Worm (Caenorhabditis elegans): Measurements from ENCODE around the gene ufd-3.

ufd-3 gene

ce11 chrII:9935044-9935599, 5.4 kb upstream of the ufd-3 start (continued):
- TF ChIP-seq ama-1 (optimal IDR thresholded peaks at IDR 0.05), result peak; percentile 54
- peak; percentile 70 for TF ChIP-seq nhr-71 (tag; optimal IDR thresholded peaks at IDR 0.05)
- TF ChIP-seq elt-2 (tag; optimal IDR thresholded peaks at IDR 0.05), result peak; percentile 63
- no peak for TF ChIP-seq nhr-90 (tag; optimal IDR thresholded peaks at IDR 0.05; ENCODE audit: poor library complexity)
- peak; percentile 19; the same call in 1 of the 2 replicates for TF ChIP-seq nhr-19 (GFP tag; conservative IDR thresholded peaks at IDR 0.05)
- TF ChIP-seq egl-27 (tag; optimal IDR thresholded peaks at IDR 0.05), result no peak
- no peak for TF ChIP-seq ceh-90 (tag; optimal IDR thresholded peaks at IDR 0.05)
- TF ChIP-seq lir-3 (tag; optimal IDR thresholded peaks at IDR 0.05; ENCODE audit: poor library complexity), result no peak
- TF ChIP-seq ces-1 (GFP tag; optimal IDR thresholded peaks at IDR 0.05), result no peak
- TF ChIP-seq dpl-1 (GFP tag; optimal IDR thresholded peaks at IDR 0.05), result no peak
- TF ChIP-seq C16A3.4 (tag; optimal IDR thresholded peaks at IDR 0.05), result no peak
- no peak for TF ChIP-seq nhr-47 (tag; optimal IDR thresholded peaks at IDR 0.05)
- TF ChIP-seq pax-3 (tag; optimal IDR thresholded peaks at IDR 0.05), result no peak

ce11 chrII:9935664-9936063, 4.9 kb upstream of the ufd-3 start:
- no peak for TF ChIP-seq fkh-8 (tag; optimal IDR thresholded peaks at IDR 0.05)
- TF ChIP-seq blmp-1 (tag; optimal IDR thresholded peaks at IDR 0.05), result no peak
- TF ChIP-seq nhr-85 (tag), result peak; percentile 62

- no peak for TF ChIP-seq efl-1 (optimal IDR thresholded peaks at IDR 0.05)
- TF ChIP-seq efl-1 (GFP tag; optimal IDR thresholded peaks at IDR 0.05 in 1 of 2), result peak in 1 of 2 experiments; percentile 16
- TF ChIP-seq nhr-84 (tag; optimal IDR thresholded peaks at IDR 0.05), result no peak
- TF ChIP-seq vab-15 (tag; optimal IDR thresholded peaks at IDR 0.05), result no peak
Observed at ce11 chrII:9936859-9937258, 3.7 kb upstream of the ufd-3 start, which contains the start of gene C05C10.3. TSS of gene C05C10.3 (minus strand) at chrII:9936893.

- no peak for TF ChIP-seq C34B4.2 (tag; optimal IDR thresholded peaks at IDR 0.05)
- TF ChIP-seq fos-1 (tag; optimal IDR thresholded peaks at IDR 0.05), result peak; percentile 65
- TF ChIP-seq Y116A8C.19 (tag; optimal IDR thresholded peaks at IDR 0.05; ENCODE audit: borderline replicate concordance), result no peak
- peak; percentile 56 to 71 (median 66) for TF ChIP-seq dpl-1 (GFP tag; optimal IDR thresholded peaks at IDR 0.05)
- peak; percentile 83 for TF ChIP-seq nhr-90 (tag; optimal IDR thresholded peaks at IDR 0.05; ENCODE audit: poor library complexity)
- TF ChIP-seq zag-1 (tag; optimal IDR thresholded peaks at IDR 0.05), result no peak
- TF ChIP-seq lin-14 (GFP tag; optimal IDR thresholded peaks at IDR 0.05), result peak; percentile 97
- TF ChIP-seq lin-39 (tag; optimal IDR thresholded peaks at IDR 0.05), result peak; percentile 42
- TF ChIP-seq nhr-76 (tag; optimal IDR thresholded peaks at IDR 0.05), result peak; percentile 22
- peak; percentile 32 for TF ChIP-seq sup-37 (GFP tag; optimal IDR thresholded peaks at IDR 0.05)
- TF ChIP-seq isw-1 (GFP tag; IDR thresholded peaks at IDR 0.05), result 0 out of 2 replicates have a peak, but pooled peaks have one; percentile 3
- no peak for TF ChIP-seq tlp-1 (tag; optimal IDR thresholded peaks at IDR 0.05)
- no peak for TF ChIP-seq unc-30 (tag; optimal IDR thresholded peaks at IDR 0.05)
- no peak for TF ChIP-seq unc-86 (tag; optimal IDR thresholded peaks at IDR 0.05)
- no peak for TF ChIP-seq fkh-10 (GFP tag; optimal IDR thresholded peaks at IDR 0.05)
- peak; percentile 93 for TF ChIP-seq nhr-85 (tag)
- TF ChIP-seq unc-62 (GFP tag; optimal IDR thresholded peaks at IDR 0.05), result no peak
- peak; percentile 37 to 98 for TF ChIP-seq mdl-1 (tag; optimal IDR thresholded peaks at IDR 0.05)
- no peak for TF ChIP-seq ceh-90 (tag; optimal IDR thresholded peaks at IDR 0.05)
- TF ChIP-seq nhr-237 (tag; optimal IDR thresholded peaks at IDR 0.05), result peak; percentile 19
- TF ChIP-seq elt-2 (tag; optimal IDR thresholded peaks at IDR 0.05), result peak; percentile 54
- peak; percentile 56 for TF ChIP-seq fkh-8 (tag; optimal IDR thresholded peaks at IDR 0.05)
- TF ChIP-seq pag-3 (tag; optimal IDR thresholded peaks at IDR 0.05; ENCODE audit: borderline replicate concordance, insufficient read depth), result no peak
- no peak for TF ChIP-seq fkh-4 (tag; optimal IDR thresholded peaks at IDR 0.05; ENCODE audit: borderline replicate concordance)
- TF ChIP-seq ceh-63 (GFP tag; optimal IDR thresholded peaks at IDR 0.05), result no peak
- peak; percentile 37 for TF ChIP-seq nhr-84 (tag; optimal IDR thresholded peaks at IDR 0.05)
- TF ChIP-seq snu-23 (GFP tag; optimal IDR thresholded peaks at IDR 0.05), result peak; percentile 94
- TF ChIP-seq C16A3.4 (tag; optimal IDR thresholded peaks at IDR 0.05), result peak; percentile 86
- TF ChIP-seq blmp-1 (tag; optimal IDR thresholded peaks at IDR 0.05), result peak; percentile 97
- no peak for TF ChIP-seq egl-13 (tag; optimal IDR thresholded peaks at IDR 0.05)
- TF ChIP-seq swsn-7 (tag; optimal IDR thresholded peaks at IDR 0.05), result peak; percentile 59
- peak; percentile 62 to 74 for TF ChIP-seq efl-1 (optimal IDR thresholded peaks at IDR 0.05)
- peak; percentile 68 to 96 for TF ChIP-seq efl-1 (GFP tag; optimal IDR thresholded peaks at IDR 0.05 in 1 of 2)
- peak; percentile 11 for TF ChIP-seq lin-15B (tag; optimal IDR thresholded peaks at IDR 0.05)
- peak; percentile 14 to 59 (median 26) for TF ChIP-seq ceh-82 (tag; optimal IDR thresholded peaks at IDR 0.05)
- TF ChIP-seq rnt-1 (tag; optimal IDR thresholded peaks at IDR 0.05), result peak; percentile 76
Observed at ce11 chrII:9937611-9938010, 2.9 kb upstream of the ufd-3 start.
